Worm (Caenorhabditis elegans): ENCODE results near the gene clp-4.

- TF ChIP-seq cog-1 (tag; optimal IDR thresholded peaks at IDR 0.05) (no peak), T22C8.4 (GFP tag; IDR thresholded peaks at IDR 0.05) (no peak), flt-1 (GFP tag; IDR thresholded peaks at IDR 0.05) (no peak), med-1 (GFP tag; optimal IDR thresholded peaks at IDR 0.05; ENCODE audit: insufficient read depth) (no peak)
Measured at ce11 chrIII:1848747-1849146, 30.6 kb upstream of the clp-4 start, which contains the start of gene pqn-82.
